Worm (Caenorhabditis elegans) whole organism, mixed stage, embryonic: ENCODE measurements around the gene tag-52.

Source experiments
- blmp-1 ChIP-seq: fragments of 150-350 bp; optimal IDR thresholded peaks from 2 replicates; lab custom pipeline; 2014; ENCODE audit warnings: missing biosample characterization, missing genetic modification characterization
- ces-1 ChIP-seq: fragments of 150-350 bp; optimal IDR thresholded peaks from 2 replicates; lab custom pipeline; 2014; ENCODE audit warnings: missing biosample characterization, missing genetic modification reagents, missing genetic modification characterization
- elt-1 ChIP-seq: sonication (generic microtip); optimal IDR thresholded peaks from 2 replicates; lab custom pipeline; 2017; ENCODE audit warnings: missing genetic modification characterization, mild to moderate bottlenecking, missing compliant biosample characterization, antibody characterized with exemption, moderate library complexity, borderline replicate concordance; ENCODE audit not compliant: insufficient read depth
- flh-1 ChIP-seq: fragments of 200-800 bp; sonication (Bioruptor generic); optimal IDR thresholded peaks from 2 replicates; lab custom pipeline; 2018; ENCODE audit warnings: mild to moderate bottlenecking, missing genetic modification characterization, moderate library complexity, missing compliant biosample characterization
- mep-1 ChIP-seq: fragments of 150-350 bp; optimal IDR thresholded peaks from 2 replicates; lab custom pipeline; 2017; ENCODE audit warnings: missing biosample characterization, missing genetic modification reagents, missing genetic modification characterization, inconsistent platforms
- nhr-237 ChIP-seq: fragments of 150-350 bp; optimal IDR thresholded peaks from 2 replicates; lab custom pipeline; 2014; ENCODE audit warnings: missing biosample characterization, missing genetic modification characterization
- snpc-4 ChIP-seq: fragments of 150-350 bp; optimal IDR thresholded peaks from 2 replicates; lab custom pipeline; 2014; ENCODE audit warnings: missing biosample characterization, missing genetic modification characterization
- unc-39 ChIP-seq: fragments of 150-350 bp; optimal IDR thresholded peaks from 2 replicates; lab custom pipeline; 2014; ENCODE audit warnings: missing biosample characterization, missing genetic modification characterization
- unc-62 ChIP-seq: fragments of 150-350 bp; optimal IDR thresholded peaks from 2 replicates; lab custom pipeline; 2014; ENCODE audit warnings: missing biosample characterization, missing genetic modification reagents, missing genetic modification characterization

DNA sequence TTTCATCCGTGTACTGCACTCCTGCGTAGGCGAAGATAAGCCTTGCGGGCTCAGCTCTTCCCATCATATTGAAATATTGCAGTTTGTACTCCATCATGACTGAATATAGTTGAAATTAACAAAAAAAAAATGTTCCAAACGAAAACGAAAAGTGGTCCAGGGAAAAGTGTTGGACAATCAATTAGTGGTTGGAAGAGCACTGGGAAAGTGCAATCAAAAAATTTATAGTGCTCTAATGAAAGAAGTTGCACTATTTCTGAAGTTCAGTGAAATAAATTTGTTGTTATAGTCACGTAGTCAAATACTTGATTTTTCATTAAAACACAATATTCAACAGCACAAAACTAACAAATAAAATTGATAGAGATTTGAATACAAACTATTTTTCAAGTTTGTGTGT lies 44.7 kb downstream of the tag-52 start, which contains the start of gene gst-11:
- TF ChIP-seq mep-1 (tag; lab: Kevin White, UChicago): no peak
- no peak for TF ChIP-seq ces-1 (GFP tag; lab: Kevin White, UChicago)
- TF ChIP-seq elt-1 (tag; lab: Kevin White, UChicago): no peak
- TF ChIP-seq unc-62 (GFP tag; lab: Kevin White, UChicago): no peak
- TF ChIP-seq nhr-237 (tag; lab: Kevin White, UChicago): no peak
- no peak for TF ChIP-seq blmp-1 (tag; lab: Kevin White, UChicago)
- no peak for TF ChIP-seq flh-1 (GFP tag; lab: Kevin White, UChicago)
- TF ChIP-seq snpc-4 (tag; lab: Kevin White, UChicago): no peak
- no peak for TF ChIP-seq unc-39 (tag; lab: Kevin White, UChicago)
